Worm (Caenorhabditis elegans) whole organism, L1 larva: Measurements from ENCODE around the gene aqp-11.

Source experiments
- aha-1 ChIP-seq: fragments of 150-350 bp; optimal IDR thresholded peaks from 2 replicates; lab custom pipeline; 2014; ENCODE audit warnings: missing biosample characterization, missing genetic modification characterization
- fkh-10 ChIP-seq: sonication (generic microtip); optimal IDR thresholded peaks from 2 replicates; lab custom pipeline; 2017; ENCODE audit warnings: missing biosample characterization, missing genetic modification reagents, missing genetic modification characterization
- lir-3 ChIP-seq: sonication (generic microtip); optimal IDR thresholded peaks from 2 replicates; lab custom pipeline; 2016; ENCODE audit warnings: mild to moderate bottlenecking, missing genetic modification characterization, moderate library complexity, missing compliant biosample characterization; ENCODE audit not compliant: poor library complexity

- TF ChIP-seq lir-3 (tag; lab: Kevin White, UChicago) (no peak), aha-1 (tag; lab: Kevin White, UChicago) (no peak), fkh-10 (GFP tag; lab: Kevin White, UChicago) (peak; percentile 1)
These were observed 44.4 kb downstream of the aqp-11 start for ce11 chrIII:13717505-13717904.
